Worm (Caenorhabditis elegans) whole organism, L2 larva: Measurements from ENCODE around the gene col-120.

Source experiments
- F13H6.1 ChIP-seq: sonication (generic microtip); optimal IDR thresholded peaks from 2 replicates; lab custom pipeline; 2016; ENCODE audit warnings: missing genetic modification characterization, missing compliant biosample characterization
- R02D3.7 ChIP-seq: fragments of 150-350 bp; optimal IDR thresholded peaks from 2 replicates; lab custom pipeline; 2014; ENCODE audit warnings: missing biosample characterization, missing genetic modification characterization
- Y55F3AM.14 ChIP-seq: fragments of 200-800 bp; sonication (Bioruptor generic); optimal IDR thresholded peaks from 2 replicates; lab custom pipeline; 2018; ENCODE audit warnings: mild to moderate bottlenecking, missing genetic modification characterization, missing compliant biosample characterization
- ZK546.5 ChIP-seq: sonication (generic microtip); optimal IDR thresholded peaks from 2 replicates; lab custom pipeline; 2017; ENCODE audit warnings: missing biosample characterization, missing genetic modification characterization
- alr-1 ChIP-seq: fragments of 150-350 bp; optimal IDR thresholded peaks from 2 replicates; lab custom pipeline; 2014; ENCODE audit warnings: missing biosample characterization, missing genetic modification characterization
- aly-2 ChIP-seq: fragments of 150-350 bp; optimal IDR thresholded peaks from 2 replicates; lab custom pipeline; 2014; ENCODE audit warnings: missing biosample characterization, missing genetic modification characterization
- ama-1 ChIP-seq: fragments of 150-350 bp; optimal IDR thresholded peaks from 2 replicates; lab custom pipeline; 2018; ENCODE audit warnings: inconsistent platforms
- blmp-1 ChIP-seq: sonication (generic microtip); optimal IDR thresholded peaks from 2 replicates; lab custom pipeline; 2017; ENCODE audit warnings: missing genetic modification characterization, mild to moderate bottlenecking, missing compliant biosample characterization, antibody characterized with exemption, moderate library complexity; ENCODE audit not compliant: insufficient read depth
- ceh-16 ChIP-seq: fragments of 150-350 bp; optimal IDR thresholded peaks from 2 replicates; lab custom pipeline; 2014; ENCODE audit warnings: missing biosample characterization, missing genetic modification characterization
- ceh-82 ChIP-seq: fragments of 150-350 bp; optimal IDR thresholded peaks from 2 replicates; lab custom pipeline; 2014; ENCODE audit warnings: missing biosample characterization, missing genetic modification characterization
- dmd-4 ChIP-seq: sonication (generic microtip); optimal IDR thresholded peaks from 2 replicates; lab custom pipeline; 2017; ENCODE audit warnings: missing biosample characterization, missing genetic modification characterization
- elt-1 ChIP-seq: fragments of 150-350 bp; optimal IDR thresholded peaks from 2 replicates; lab custom pipeline; 2014; ENCODE audit warnings: missing biosample characterization, missing genetic modification characterization
- elt-3 ChIP-seq: sonication (generic microtip); optimal IDR thresholded peaks from 2 replicates; lab custom pipeline; 2017; ENCODE audit warnings: missing biosample characterization, missing genetic modification characterization
- fos-1 ChIP-seq: fragments of 150-350 bp; optimal IDR thresholded peaks from 2 replicates; lab custom pipeline; 2014; ENCODE audit warnings: missing biosample characterization, missing genetic modification characterization
- gmeb-1 ChIP-seq: fragments of 150-350 bp; optimal IDR thresholded peaks from 2 replicates; lab custom pipeline; 2014; ENCODE audit warnings: missing biosample characterization, missing genetic modification characterization
- lin-11 ChIP-seq: fragments of 150-350 bp; sonication (generic microtip); optimal IDR thresholded peaks from 2 replicates; lab custom pipeline; 2014; ENCODE audit warnings: missing biosample characterization, missing genetic modification characterization, inconsistent platforms, mixed read lengths
- lsy-2 ChIP-seq, 2 experiments: fragments of 150-350 bp in 1 of 2; sonication (generic microtip) in 1 of 2; optimal IDR thresholded peaks; 2 replicates each; lab custom pipeline; 2014 to 2017; ENCODE audit warnings: missing biosample characterization in 2 of 2, missing genetic modification characterization in 2 of 2
- mbf-1 ChIP-seq: sonication (generic microtip); optimal IDR thresholded peaks from 2 replicates; lab custom pipeline; 2017; ENCODE audit warnings: missing biosample characterization, missing genetic modification characterization
- mdl-1 ChIP-seq, 2 experiments: fragments of 150-350 bp in 1 of 2; sonication (generic microtip) in 1 of 2; optimal IDR thresholded peaks; 2 replicates each; lab custom pipeline; 2017; ENCODE audit warnings: missing biosample characterization in 2 of 2, missing genetic modification characterization in 2 of 2
- nhr-10 ChIP-seq: sonication (generic microtip); optimal IDR thresholded peaks from 2 replicates; lab custom pipeline; 2017; ENCODE audit warnings: missing biosample characterization, missing genetic modification characterization
- nhr-12 ChIP-seq: fragments of 150-350 bp; optimal IDR thresholded peaks from 2 replicates; lab custom pipeline; 2014; ENCODE audit warnings: missing biosample characterization, missing genetic modification characterization
- nhr-129 ChIP-seq: fragments of 150-350 bp; optimal IDR thresholded peaks from 2 replicates; lab custom pipeline; 2014; ENCODE audit warnings: missing biosample characterization, missing genetic modification characterization
- nhr-23 ChIP-seq: fragments of 150-350 bp; optimal IDR thresholded peaks from 2 replicates; lab custom pipeline; 2014; ENCODE audit warnings: missing biosample characterization, missing genetic modification reagents, missing genetic modification characterization
- nhr-237 ChIP-seq: fragments of 150-350 bp; optimal IDR thresholded peaks from 2 replicates; lab custom pipeline; 2014; ENCODE audit warnings: missing biosample characterization, missing genetic modification characterization
- nhr-25 ChIP-seq: fragments of 150-350 bp; sonication (generic microtip); optimal IDR thresholded peaks from 3 replicates; lab custom pipeline; 2014; ENCODE audit warnings: missing biosample characterization, missing genetic modification characterization
- nhr-77 ChIP-seq: fragments of 150-350 bp; optimal IDR thresholded peaks from 2 replicates; lab custom pipeline; 2014; ENCODE audit warnings: missing biosample characterization, missing genetic modification characterization
- peb-1 ChIP-seq: fragments of 150-350 bp; optimal IDR thresholded peaks from 2 replicates; lab custom pipeline; 2014; ENCODE audit warnings: missing biosample characterization, missing genetic modification characterization
- sma-3 ChIP-seq: sonication (generic microtip); optimal IDR thresholded peaks from 2 replicates; lab custom pipeline; 2016; ENCODE audit warnings: missing genetic modification reagents, missing genetic modification characterization, missing compliant biosample characterization
- sma-9 ChIP-seq, 2 experiments: fragments of 150-350 bp in 1 of 2; sonication (generic microtip) in 1 of 2; optimal IDR thresholded peaks; 2 replicates each; lab custom pipeline; 2014 to 2016; ENCODE audit warnings: missing genetic modification characterization in 2 of 2, mild to moderate bottlenecking in 1 of 2, missing biosample characterization in 1 of 2, missing compliant biosample characterization in 1 of 2, missing genetic modification reagents in 1 of 2, moderate library complexity in 1 of 2
- snpc-4 ChIP-seq: fragments of 150-350 bp; optimal IDR thresholded peaks from 2 replicates; lab custom pipeline; 2014; ENCODE audit warnings: missing biosample characterization, missing genetic modification characterization
- unc-39 ChIP-seq: fragments of 150-350 bp; optimal IDR thresholded peaks from 2 replicates; lab custom pipeline; 2014; ENCODE audit warnings: missing biosample characterization, missing genetic modification characterization
- unc-55 ChIP-seq: fragments of 150-350 bp; sonication (generic microtip); optimal IDR thresholded peaks from 3 replicates; lab custom pipeline; 2014; ENCODE audit warnings: missing biosample characterization, missing genetic modification reagents, missing genetic modification characterization
- unc-62 ChIP-seq: fragments of 150-350 bp; optimal IDR thresholded peaks from 2 replicates; lab custom pipeline; 2014; ENCODE audit warnings: missing biosample characterization, missing genetic modification reagents, missing genetic modification characterization
- ztf-1 ChIP-seq: fragments of 200-800 bp; sonication (Bioruptor generic); conservative IDR thresholded peaks from 2 replicates; pipeline ENCODE4 v1.3.6; 2022; ENCODE audit warnings: missing genetic modification characterization, missing compliant biosample characterization
- ztf-11 ChIP-seq: sonication (generic microtip); optimal IDR thresholded peaks from 2 replicates; lab custom pipeline; 2017; ENCODE audit warnings: missing biosample characterization, missing genetic modification characterization
- ztf-4 ChIP-seq: fragments of 150-350 bp; optimal IDR thresholded peaks from 2 replicates; lab custom pipeline; 2014; ENCODE audit warnings: missing biosample characterization, missing genetic modification characterization

col-120 gene

ce11 chrIV:9261687-9262086, at the start of gene col-120:
Gene col-120, minus strand, starts transcription at chrIV:9261787.
- TF ChIP-seq ZK546.5 (tag; lab: Kevin White, UChicago): no peak
- no peak for TF ChIP-seq snpc-4 (tag; lab: Kevin White, UChicago)
- no peak for TF ChIP-seq F13H6.1 (tag; lab: Kevin White, UChicago)
- TF ChIP-seq unc-55 (GFP tag; lab: Kevin White, UChicago): no peak
- no peak for TF ChIP-seq mbf-1 (tag; lab: Kevin White, UChicago)
- no peak for TF ChIP-seq ztf-11
- no peak for TF ChIP-seq nhr-77 (tag; lab: Kevin White, UChicago)
- TF ChIP-seq sma-9 (GFP tag; optimal IDR thresholded peaks at IDR 0.05; lab: Kevin White, UChicago): no peak
- no peak for TF ChIP-seq sma-9 (tag; optimal IDR thresholded peaks at IDR 0.05; lab: Kevin White, UChicago)
- no peak for TF ChIP-seq lin-11 (tag; lab: Kevin White, UChicago)
- TF ChIP-seq blmp-1: no peak
- TF ChIP-seq nhr-10: no peak
- no peak for TF ChIP-seq gmeb-1
- TF ChIP-seq elt-1 (tag; lab: Kevin White, UChicago): no peak
- TF ChIP-seq fos-1 (tag; lab: Kevin White, UChicago): no peak
- no peak for TF ChIP-seq ama-1 (lab: Kevin White, UChicago)
- TF ChIP-seq elt-3 (tag; lab: Kevin White, UChicago): no peak
- no peak for TF ChIP-seq ceh-82 (tag; lab: Kevin White, UChicago)

ce11 chrIV:9310935-9311566, 49.5 kb upstream of the col-120 start:
- TF ChIP-seq sma-3 (GFP tag; lab: Kevin White, UChicago): no peak
- peak; percentile 50 for TF ChIP-seq fos-1 (tag; lab: Kevin White, UChicago)
- no peak for TF ChIP-seq aly-2 (tag; lab: Kevin White, UChicago)
- no peak for TF ChIP-seq unc-62 (GFP tag; lab: Kevin White, UChicago)
- no peak for TF ChIP-seq F13H6.1 (tag; lab: Kevin White, UChicago)
- no peak for TF ChIP-seq elt-1 (tag; lab: Kevin White, UChicago)
- no peak for TF ChIP-seq sma-9 (GFP tag; optimal IDR thresholded peaks at IDR 0.05; lab: Kevin White, UChicago)
- TF ChIP-seq sma-9 (tag; optimal IDR thresholded peaks at IDR 0.05; lab: Kevin White, UChicago): no peak

ce11 chrIV:9308975-9309374, 47.4 kb upstream of the col-120 start, which contains the start of gene F49C12.6:
Gene F49C12.6, minus strand, starts transcription at chrIV:9309075.
- TF ChIP-seq lin-11 (tag; lab: Kevin White, UChicago) (no peak), ceh-16 (tag; lab: Kevin White, UChicago) (no peak), unc-55 (GFP tag; lab: Kevin White, UChicago) (no peak), nhr-25 (tag; lab: Kevin White, UChicago) (no peak), fos-1 (tag; lab: Kevin White, UChicago) (no peak), lsy-2 (tag; optimal IDR thresholded peaks at IDR 0.05; lab: Kevin White, UChicago) (no peak), nhr-23 (tag; lab: Kevin White, UChicago) (no peak), elt-3 (tag; lab: Kevin White, UChicago) (no peak), ztf-1 (no peak), peb-1 (tag; lab: Kevin White, UChicago) (no peak), mdl-1 (tag; optimal IDR thresholded peaks at IDR 0.05; lab: Kevin White, UChicago) (no peak), Y55F3AM.14 (GFP tag; lab: Kevin White, UChicago) (no peak), ztf-11 (no peak)

ce11 chrIV:9304617-9305016, 43.0 kb upstream of the col-120 start, which contains the start of gene F49C12.5:
Gene F49C12.5, plus strand, starts transcription at chrIV:9304917.
- no peak for TF ChIP-seq dmd-4 (tag; lab: Kevin White, UChicago)
- TF ChIP-seq sma-3 (GFP tag; lab: Kevin White, UChicago): no peak
- TF ChIP-seq snpc-4 (tag; lab: Kevin White, UChicago): no peak
- TF ChIP-seq, all 48 proteins: peak for 0

ce11 chrIV:9303994-9304393, 42.4 kb upstream of the col-120 start, which contains the start of gene F49C12.4:
Gene F49C12.4, minus strand, starts transcription at chrIV:9304094.
- TF ChIP-seq ztf-4 (tag; lab: Kevin White, UChicago) (no peak), alr-1 (tag; lab: Kevin White, UChicago) (no peak), unc-39 (no peak), fos-1 (tag; lab: Kevin White, UChicago) (no peak), gmeb-1 (no peak), nhr-129 (tag; lab: Kevin White, UChicago) (no peak), ceh-82 (tag; lab: Kevin White, UChicago) (no peak), F13H6.1 (tag; lab: Kevin White, UChicago) (no peak), dmd-4 (tag; lab: Kevin White, UChicago) (no peak), nhr-237 (tag; lab: Kevin White, UChicago) (no peak), nhr-10 (no peak), nhr-25 (tag; lab: Kevin White, UChicago) (no peak), sma-9 (GFP tag; optimal IDR thresholded peaks at IDR 0.05; lab: Kevin White, UChicago) (no peak), sma-9 (tag; optimal IDR thresholded peaks at IDR 0.05; lab: Kevin White, UChicago) (no peak), nhr-12 (tag; lab: Kevin White, UChicago) (no peak), mbf-1 (tag; lab: Kevin White, UChicago) (no peak), lsy-2 (tag; optimal IDR thresholded peaks at IDR 0.05; lab: Kevin White, UChicago) (no peak), unc-62 (GFP tag; lab: Kevin White, UChicago) (no peak), R02D3.7 (tag; lab: Kevin White, UChicago) (no peak), Y55F3AM.14 (GFP tag; lab: Kevin White, UChicago) (no peak)
